Worm (Caenorhabditis elegans): ENCODE data around the gene F46F2.3.

- TF ChIP-seq sptf-1 (tag; optimal IDR thresholded peaks at IDR 0.05), result no peak
- no peak for TF ChIP-seq nhr-28 (tag; optimal IDR thresholded peaks at IDR 0.05)
Measured at ce11 chrX:15246182-15246581, 13.9 kb downstream of the F46F2.3 start, which contains the start of gene piki-1.
